Fruit fly (Drosophila melanogaster) S2 (cell line): ENCODE data around the gene CG6788.

Source experiments
- CG8478 ChIP-seq: fragments of >200 bp; optimal IDR thresholded peaks from 2 replicates; lab custom pipeline; 2018
- CTCF ChIP-seq, 2 experiments: fragments of >200 bp; optimal IDR thresholded peaks; 2 replicates each; lab custom pipeline; 2018

DNA sequence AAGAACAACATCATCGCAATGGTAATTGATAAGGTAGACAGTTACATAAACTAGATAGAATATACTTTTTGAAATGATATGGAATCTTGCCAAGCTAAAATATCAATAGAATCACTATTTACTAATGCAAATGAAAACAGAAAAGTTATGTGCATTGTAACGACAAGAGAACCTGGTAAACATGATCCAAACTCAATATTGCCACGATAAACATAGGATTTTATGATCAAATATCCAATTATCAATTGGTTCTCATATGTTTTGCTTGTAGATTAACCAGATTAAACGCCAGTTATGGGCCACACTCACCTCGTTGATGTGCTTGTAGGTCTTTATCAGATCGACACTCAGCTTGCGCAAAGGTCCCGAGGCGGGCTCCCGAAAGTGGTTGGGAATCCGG lies 15.7 kb upstream of the CG6788 start:
- no peak for TF ChIP-seq CTCF (optimal IDR thresholded peaks at IDR 0.05; lab: Kevin White, UChicago)
- no peak for TF ChIP-seq CG8478
